Worm (Caenorhabditis elegans) whole organism, L4 larva: ENCODE results near the gene T13F2.4.
A peak's percentile ranks its signal among the peaks of the same experiment; 100 is the strongest.

Experiments used
- R02D3.7 ChIP-seq: fragments of 150-350 bp; sonication (generic microtip); optimal IDR thresholded peaks from 3 replicates; lab custom pipeline; 2014; ENCODE audit warnings: missing biosample characterization, missing genetic modification characterization
- aha-1 ChIP-seq: fragments of 150-350 bp; peaks from one replicate; lab custom pipeline; 2014; ENCODE audit warnings: missing biosample characterization, missing genetic modification characterization
- ama-1 ChIP-seq: fragments of 150-350 bp; optimal IDR thresholded peaks from 2 replicates; lab custom pipeline; 2014; ENCODE audit warnings: inconsistent platforms, mixed read lengths
- ceh-28 ChIP-seq: fragments of 150-350 bp; optimal IDR thresholded peaks from 2 replicates; lab custom pipeline; 2014; ENCODE audit warnings: missing biosample characterization, missing genetic modification reagents, missing genetic modification characterization
- ceh-82 ChIP-seq: sonication (generic microtip); optimal IDR thresholded peaks from 2 replicates; lab custom pipeline; 2017; ENCODE audit warnings: missing biosample characterization, missing genetic modification characterization
- dpl-1 ChIP-seq: fragments of 150-350 bp; optimal IDR thresholded peaks from 2 replicates; lab custom pipeline; 2014; ENCODE audit warnings: missing biosample characterization, missing genetic modification reagents, missing genetic modification characterization
- lin-13 ChIP-seq: fragments of 150-350 bp; optimal IDR thresholded peaks from 2 replicates; lab custom pipeline; 2014; ENCODE audit warnings: missing biosample characterization, missing genetic modification reagents, missing genetic modification characterization
- madf-9 ChIP-seq: fragments of 200-800 bp; sonication (Bioruptor generic); conservative IDR thresholded peaks from 2 replicates; pipeline ENCODE4 v1.3.6; 2022; ENCODE audit warnings: missing genetic modification reagents, missing genetic modification characterization, missing compliant biosample characterization
- mdl-1 ChIP-seq, 2 experiments: fragments of 150-350 bp in 1 of 2; sonication (generic microtip) in 1 of 2; optimal IDR thresholded peaks; 2 replicates each; lab custom pipeline; 2014 to 2017; ENCODE audit warnings: missing biosample characterization in 2 of 2, missing genetic modification characterization in 2 of 2
- mxl-3 ChIP-seq: fragments of 200-800 bp; sonication (Bioruptor generic); optimal IDR thresholded peaks from 2 replicates; lab custom pipeline; 2018; ENCODE audit warnings: mild to moderate bottlenecking, missing genetic modification characterization, missing compliant biosample characterization
- pha-4 ChIP-seq, 2 experiments: fragments of 150-350 bp in 1 of 2; fragments of 200-800 bp in 1 of 2; sonication (Bioruptor generic) in 1 of 2; IDR thresholded peaks in 1 of 2; optimal IDR thresholded peaks in 1 of 2; 2 replicates each; pipeline versions ENCODE4 v1.3.6 to Lab custom; 2014 to 2022; ENCODE audit warnings: missing genetic modification characterization in 2 of 2, missing genetic modification reagents in 2 of 2, missing biosample characterization in 1 of 2, missing compliant biosample characterization in 1 of 2
- pqm-1 ChIP-seq: sonication (generic microtip); optimal IDR thresholded peaks from 2 replicates; lab custom pipeline; 2017; ENCODE audit warnings: missing biosample characterization, missing genetic modification characterization
- skn-1 ChIP-seq: fragments of 150-350 bp; optimal IDR thresholded peaks from 2 replicates; lab custom pipeline; 2014; ENCODE audit warnings: missing biosample characterization, missing genetic modification characterization
- unc-39 ChIP-seq: sonication (generic microtip); optimal IDR thresholded peaks from 2 replicates; lab custom pipeline; 2017; ENCODE audit warnings: missing biosample characterization, missing genetic modification characterization

ce11 chrIV:9761751-9762150, 27.8 kb upstream of the T13F2.4 start:
- TF ChIP-seq ceh-82 (tag; lab: Kevin White, UChicago), result no peak
- no peak for TF ChIP-seq R02D3.7
- TF ChIP-seq mdl-1 (tag; optimal IDR thresholded peaks at IDR 0.05; lab: Kevin White, UChicago), result no peak
- TF ChIP-seq lin-13 (GFP tag; lab: Kevin White, UChicago), result no peak
- no peak for TF ChIP-seq madf-9
- no peak for TF ChIP-seq pha-4 (GFP tag; IDR thresholded peaks at IDR 0.05; lab: Robert Waterston, UW)
- no peak for TF ChIP-seq pha-4 (tag; optimal IDR thresholded peaks at IDR 0.05; lab: Kevin White, UChicago)
- TF ChIP-seq ceh-28, result no peak
- TF ChIP-seq ama-1, result no peak
- peak; percentile 46 for TF ChIP-seq aha-1 (tag; lab: Kevin White, UChicago)
- no peak for TF ChIP-seq mxl-3 (GFP tag; lab: Kevin White, UChicago)
- no peak for TF ChIP-seq unc-39 (tag; lab: Kevin White, UChicago)
- TF ChIP-seq skn-1 (tag; lab: Kevin White, UChicago), result no peak
- TF ChIP-seq dpl-1 (GFP tag; lab: Kevin White, UChicago), result no peak
- no peak for TF ChIP-seq pqm-1
